Worm (Caenorhabditis elegans) whole organism, L2 larva: Measurements from ENCODE around the gene srw-69.

Source experiments
- R02D3.7 ChIP-seq: fragments of 150-350 bp; optimal IDR thresholded peaks from 2 replicates; lab custom pipeline; 2014; ENCODE audit warnings: missing biosample characterization, missing genetic modification characterization
- ceh-82 ChIP-seq: fragments of 150-350 bp; optimal IDR thresholded peaks from 2 replicates; lab custom pipeline; 2014; ENCODE audit warnings: missing biosample characterization, missing genetic modification characterization
- egl-27 ChIP-seq: sonication (generic microtip); optimal IDR thresholded peaks from 3 replicates; lab custom pipeline; 2017; ENCODE audit warnings: missing biosample characterization, missing genetic modification reagents, missing genetic modification characterization
- elt-3 ChIP-seq: sonication (generic microtip); optimal IDR thresholded peaks from 2 replicates; lab custom pipeline; 2017; ENCODE audit warnings: missing biosample characterization, missing genetic modification characterization
- nhr-6 ChIP-seq: fragments of 150-350 bp; optimal IDR thresholded peaks from 2 replicates; lab custom pipeline; 2014; ENCODE audit warnings: missing biosample characterization, missing genetic modification characterization
- sma-9 ChIP-seq, 2 experiments: fragments of 150-350 bp in 1 of 2; sonication (generic microtip) in 1 of 2; optimal IDR thresholded peaks; 2 replicates each; lab custom pipeline; 2014 to 2016; ENCODE audit warnings: missing genetic modification characterization in 2 of 2, mild to moderate bottlenecking in 1 of 2, missing biosample characterization in 1 of 2, missing compliant biosample characterization in 1 of 2, missing genetic modification reagents in 1 of 2, moderate library complexity in 1 of 2
- snpc-4 ChIP-seq: fragments of 150-350 bp; optimal IDR thresholded peaks from 2 replicates; lab custom pipeline; 2014; ENCODE audit warnings: missing biosample characterization, missing genetic modification characterization
- zag-1 ChIP-seq: fragments of 150-350 bp; optimal IDR thresholded peaks from 2 replicates; lab custom pipeline; 2014; ENCODE audit warnings: missing biosample characterization, missing genetic modification characterization
- ztf-11 ChIP-seq: sonication (generic microtip); optimal IDR thresholded peaks from 2 replicates; lab custom pipeline; 2017; ENCODE audit warnings: missing biosample characterization, missing genetic modification characterization

- TF ChIP-seq snpc-4 (tag; lab: Kevin White, UChicago): no peak
- no peak for TF ChIP-seq ztf-11
- no peak for TF ChIP-seq zag-1 (tag; lab: Kevin White, UChicago)
- TF ChIP-seq R02D3.7 (tag; lab: Kevin White, UChicago): no peak
- TF ChIP-seq elt-3 (tag; lab: Kevin White, UChicago): no peak
- no peak for TF ChIP-seq egl-27 (tag; lab: Kevin White, UChicago)
- TF ChIP-seq nhr-6 (tag; lab: Kevin White, UChicago): no peak
- no peak for TF ChIP-seq ceh-82 (tag; lab: Kevin White, UChicago)
- TF ChIP-seq sma-9 (GFP tag; optimal IDR thresholded peaks at IDR 0.05; lab: Kevin White, UChicago): no peak
- TF ChIP-seq sma-9 (tag; optimal IDR thresholded peaks at IDR 0.05; lab: Kevin White, UChicago): no peak
Measured at ce11 chrV:7449303-7449827, 20.6 kb upstream of the srw-69 start, which contains the start of gene try-12.
